Fruit fly (Drosophila melanogaster) whole organism, embryonic: ENCODE results near the gene CG6126.
A peak's percentile ranks its signal among the peaks of the same experiment; 100 is the strongest.

Experiments
- Bgb ChIP-seq: fragments of 200-800 bp; sonication (Bioruptor generic); IDR thresholded peaks from 2 replicates; pipeline ENCODE4 v1.3.6; 2022; ENCODE audit warnings: missing biosample characterization, missing genetic modification characterization; ENCODE audit not compliant: partially characterized antibody
- CG10462 ChIP-seq: fragments of 200-800 bp; sonication (Bioruptor generic); optimal IDR thresholded peaks from 2 replicates; lab custom pipeline; 2016; ENCODE audit warnings: missing biosample characterization, missing genetic modification characterization
- CG10543 ChIP-seq: fragments of 200-800 bp; sonication (Bioruptor generic); optimal IDR thresholded peaks from 3 replicates; lab custom pipeline; 2017; ENCODE audit warnings: missing biosample characterization, mild to moderate bottlenecking, missing genetic modification characterization, moderate library complexity
- CG10565 ChIP-seq: fragments of 200-800 bp; sonication (Bioruptor generic); optimal IDR thresholded peaks from 3 replicates; lab custom pipeline; 2016; ENCODE audit warnings: missing biosample characterization, mild to moderate bottlenecking, missing genetic modification characterization
- CG11504 ChIP-seq: fragments of 200-800 bp; sonication (Bioruptor generic); optimal IDR thresholded peaks from 3 replicates; lab custom pipeline; 2019; ENCODE audit warnings: missing biosample characterization, mild to moderate bottlenecking, missing genetic modification characterization, moderate library complexity
- CG11696 ChIP-seq: fragments of 200-800 bp; sonication (Bioruptor generic); IDR thresholded peaks from 2 replicates; pipeline ENCODE4 v1.3.6; 2022; ENCODE audit warnings: missing biosample characterization, missing genetic modification characterization
- CG12071 ChIP-seq: fragments of 200-800 bp; sonication (Bioruptor generic); optimal IDR thresholded peaks from 3 replicates; lab custom pipeline; 2018; ENCODE audit warnings: missing biosample characterization, mild to moderate bottlenecking, missing genetic modification characterization
- CG12104 ChIP-seq: fragments of 200-800 bp; sonication (Bioruptor generic); optimal IDR thresholded peaks from 3 replicates; lab custom pipeline; 2016; ENCODE audit warnings: missing biosample characterization, missing genetic modification characterization
- CG12155 ChIP-seq: fragments of 200-800 bp; sonication (Bioruptor generic); optimal IDR thresholded peaks from 3 replicates; lab custom pipeline; 2016; ENCODE audit warnings: missing biosample characterization, missing genetic modification characterization
- CG12299 ChIP-seq: fragments of 200-800 bp; sonication (Bioruptor generic); optimal IDR thresholded peaks from 2 replicates; lab custom pipeline; 2018; ENCODE audit warnings: missing biosample characterization, mild to moderate bottlenecking, missing genetic modification characterization
- CG13775 ChIP-seq: fragments of 200-800 bp; sonication (Bioruptor generic); optimal IDR thresholded peaks from 3 replicates; lab custom pipeline; 2017; ENCODE audit warnings: missing biosample characterization, mild to moderate bottlenecking, missing genetic modification characterization
- CG13894 ChIP-seq: fragments of 200-800 bp; sonication (Bioruptor generic); optimal IDR thresholded peaks from 3 replicates; lab custom pipeline; 2018; ENCODE audit warnings: missing biosample characterization, mild to moderate bottlenecking, missing genetic modification characterization, moderate library complexity
- CG14014 ChIP-seq: fragments of 200-800 bp; sonication (Bioruptor generic); IDR thresholded peaks from 2 replicates; pipeline ENCODE4 v1.3.6; 2022; ENCODE audit warnings: missing biosample characterization, missing genetic modification characterization
- CG15601 ChIP-seq: fragments of 200-800 bp; sonication (Bioruptor generic); optimal IDR thresholded peaks from 3 replicates; lab custom pipeline; 2019; ENCODE audit warnings: missing biosample characterization, mild to moderate bottlenecking, missing genetic modification characterization, moderate library complexity
- CG17612 ChIP-seq: fragments of 200-800 bp; sonication (Bioruptor generic); IDR thresholded peaks from 2 replicates; pipeline ENCODE4 v1.3.6; 2022; ENCODE audit warnings: missing biosample characterization, missing genetic modification characterization
- CG17829 ChIP-seq: fragments of 200-800 bp; optimal IDR thresholded peaks from 2 replicates; lab custom pipeline; 2019; ENCODE audit warnings: missing biosample characterization, mild to moderate bottlenecking, missing genetic modification characterization, moderate library complexity
- CG18476 ChIP-seq: fragments of 200-800 bp; sonication (Bioruptor generic); optimal IDR thresholded peaks from 2 replicates; lab custom pipeline; 2016; ENCODE audit warnings: missing biosample characterization, mild to moderate bottlenecking, missing genetic modification characterization
- CG2678 ChIP-seq: fragments of 200-800 bp; sonication (Bioruptor generic); optimal IDR thresholded peaks from 3 replicates; lab custom pipeline; 2019; ENCODE audit warnings: missing biosample characterization, mild to moderate bottlenecking, missing genetic modification characterization, moderate library complexity
- CG30431 ChIP-seq: fragments of 200-800 bp; sonication (Bioruptor generic); optimal IDR thresholded peaks from 2 replicates; lab custom pipeline; 2017; ENCODE audit warnings: missing biosample characterization, missing genetic modification characterization
- CG3065 ChIP-seq: fragments of 200-800 bp; sonication (Bioruptor generic); optimal IDR thresholded peaks from 2 replicates; lab custom pipeline; 2016; ENCODE audit warnings: missing biosample characterization, missing genetic modification characterization
- CG32532 ChIP-seq: fragments of 200-800 bp; sonication (Bioruptor generic); IDR thresholded peaks from 2 replicates; pipeline ENCODE4 v1.3.6; 2022; ENCODE audit warnings: missing biosample characterization, missing genetic modification characterization
- CG34224 ChIP-seq: fragments of 200-800 bp; sonication (Bioruptor generic); IDR thresholded peaks from 3 replicates; pipeline ENCODE4 v1.3.6; 2022; ENCODE audit warnings: missing biosample characterization, missing genetic modification characterization; ENCODE audit not compliant: partially characterized antibody
- CG34376 ChIP-seq: fragments of 200-800 bp; sonication (Bioruptor generic); optimal IDR thresholded peaks from 2 replicates; lab custom pipeline; 2018; ENCODE audit warnings: missing biosample characterization, mild to moderate bottlenecking, missing genetic modification characterization
- CG3847 ChIP-seq: fragments of 200-800 bp; sonication (Bioruptor generic); IDR thresholded peaks from 2 replicates; pipeline ENCODE4 v1.3.6; 2022; ENCODE audit warnings: missing biosample characterization, missing genetic modification characterization
- CG42726 ChIP-seq: fragments of 200-800 bp; sonication (Bioruptor generic); IDR thresholded peaks from 2 replicates; pipeline ENCODE4 v1.3.6; 2022; ENCODE audit warnings: missing biosample characterization, missing genetic modification characterization; ENCODE audit not compliant: partially characterized antibody
- CG6254 ChIP-seq: fragments of 200-800 bp; sonication (Bioruptor generic); optimal IDR thresholded peaks from 3 replicates; lab custom pipeline; 2017; ENCODE audit warnings: mild to moderate bottlenecking, missing biosample characterization, missing genetic modification reagents, missing genetic modification characterization
- CG9727 ChIP-seq: fragments of 200-800 bp; sonication (Bioruptor generic); optimal IDR thresholded peaks from 3 replicates; lab custom pipeline; 2017; ENCODE audit warnings: missing biosample characterization, mild to moderate bottlenecking, missing genetic modification characterization
- Chrac-16 ChIP-seq: fragments of 200-800 bp; sonication (Bioruptor generic); optimal IDR thresholded peaks from 3 replicates; lab custom pipeline; 2016; ENCODE audit warnings: missing biosample characterization, missing genetic modification characterization
- D19A ChIP-seq: fragments of 200-800 bp; optimal IDR thresholded peaks from 3 replicates; lab custom pipeline; 2019; ENCODE audit warnings: missing biosample characterization, mild to moderate bottlenecking, missing genetic modification characterization, moderate library complexity
- Drgx ChIP-seq: fragments of 200-800 bp; sonication (Bioruptor generic); IDR thresholded peaks from 2 replicates; pipeline ENCODE4 v1.3.6; 2022; ENCODE audit warnings: missing biosample characterization, missing genetic modification characterization
- Mad ChIP-seq: fragments of 200-800 bp; sonication (Bioruptor generic); optimal IDR thresholded peaks from 2 replicates; lab custom pipeline; 2016; ENCODE audit warnings: missing biosample characterization, missing genetic modification characterization
- NK7.1 ChIP-seq: fragments of 200-800 bp; sonication (Bioruptor generic); optimal IDR thresholded peaks from 3 replicates; lab custom pipeline; 2016; ENCODE audit warnings: missing biosample characterization, missing genetic modification characterization
- Nf-YB ChIP-seq: fragments of 200-800 bp; sonication (Bioruptor generic); optimal IDR thresholded peaks from 3 replicates; lab custom pipeline; 2019; ENCODE audit warnings: missing biosample characterization, mild to moderate bottlenecking, missing genetic modification characterization, moderate library complexity
- Oli ChIP-seq: fragments of 200-800 bp; sonication (Bioruptor generic); optimal IDR thresholded peaks from 2 replicates; lab custom pipeline; 2018; ENCODE audit warnings: missing biosample characterization, mild to moderate bottlenecking, missing genetic modification characterization, moderate library complexity
- Spps ChIP-seq: fragments of 200-800 bp; sonication (Bioruptor generic); optimal IDR thresholded peaks from 2 replicates; lab custom pipeline; 2018; ENCODE audit warnings: missing biosample characterization, mild to moderate bottlenecking, missing genetic modification characterization
- Trl ChIP-seq, 3 experiments: fragments of >200 bp in 2 of 3; fragments of 200-800 bp in 1 of 3; sonication (Bioruptor generic) in 1 of 3; optimal IDR thresholded peaks; 2 replicates in 1 of 3; 3 replicates in 2 of 3; lab custom pipeline; 2016 to 2017; ENCODE audit warnings: missing biosample characterization in 1 of 3, missing genetic modification characterization in 1 of 3
- chinmo ChIP-seq: fragments of 200-800 bp; sonication (Bioruptor generic); IDR thresholded peaks from 4 replicates; pipeline ENCODE4 v1.3.6; 2022; ENCODE audit warnings: missing biosample characterization, missing genetic modification characterization; ENCODE audit not compliant: partially characterized antibody
- corto ChIP-seq: fragments of 200-800 bp; sonication (Bioruptor generic); optimal IDR thresholded peaks from 2 replicates; lab custom pipeline; 2016; ENCODE audit warnings: missing biosample characterization, mild to moderate bottlenecking, missing genetic modification characterization, moderate library complexity
- dpn ChIP-seq, 2 experiments: fragments of 200-800 bp; sonication (Bioruptor generic); optimal IDR thresholded peaks; 3 replicates each; lab custom pipeline; 2016; ENCODE audit warnings: missing biosample characterization in 2 of 2, missing genetic modification characterization in 2 of 2
- fru ChIP-seq: fragments of >200 bp; optimal IDR thresholded peaks from 2 replicates; lab custom pipeline; 2017
- gem ChIP-seq: fragments of 200-800 bp; sonication (Bioruptor generic); optimal IDR thresholded peaks from 2 replicates; lab custom pipeline; 2019; ENCODE audit warnings: missing biosample characterization, mild to moderate bottlenecking, missing genetic modification characterization, moderate library complexity
- h ChIP-seq: fragments of >200 bp; optimal IDR thresholded peaks from 2 replicates; lab custom pipeline; 2017
- hkb ChIP-seq, 2 experiments: fragments of 200-800 bp in 1 of 2; fragments of >200 bp in 1 of 2; sonication (Bioruptor generic) in 1 of 2; IDR thresholded peaks in 1 of 2; optimal IDR thresholded peaks in 1 of 2; 2 replicates each; pipeline versions ENCODE4 v1.3.6 to Lab custom; 2017 to 2022; ENCODE audit warnings: missing biosample characterization in 1 of 2, missing genetic modification characterization in 1 of 2
- pnt ChIP-seq: fragments of 200-800 bp; sonication (Bioruptor generic); optimal IDR thresholded peaks from 3 replicates; lab custom pipeline; 2016; ENCODE audit warnings: missing biosample characterization, missing genetic modification characterization
- sens ChIP-seq: fragments of 200-800 bp; sonication (Bioruptor generic); peaks from one replicate; lab custom pipeline; 2016; ENCODE audit warnings: missing biosample characterization, missing genetic modification characterization
- sisA ChIP-seq: fragments of 200-800 bp; sonication (Bioruptor generic); IDR thresholded peaks from 2 replicates; pipeline ENCODE4 v1.3.6; 2022; ENCODE audit warnings: missing biosample characterization, missing genetic modification characterization
- vfl ChIP-seq: fragments of 200-800 bp; sonication (Bioruptor generic); optimal IDR thresholded peaks from 2 replicates; lab custom pipeline; 2016; ENCODE audit warnings: missing biosample characterization, missing genetic modification characterization
- zen ChIP-seq: fragments of 200-800 bp; sonication (Bioruptor generic); optimal IDR thresholded peaks from 3 replicates; lab custom pipeline; 2018; ENCODE audit warnings: missing biosample characterization, mild to moderate bottlenecking, missing genetic modification characterization, moderate library complexity

CG6126 gene

dm6 chr3R:16208924-16209713 is 6.2 kb upstream of the CG6126 start (continued):
- TF ChIP-seq CG13894 (tag; lab: Kevin White, UChicago), result peak; percentile 92
- TF ChIP-seq CG6254 (GFP tag; lab: Kevin White, UChicago), result peak; percentile 8
- TF ChIP-seq CG12071 (GFP tag; lab: Kevin White, UChicago), result peak; percentile 4
- TF ChIP-seq CG2678 (tag; lab: Kevin White, UChicago), result peak; percentile 71
- TF ChIP-seq h (lab: Kevin White, UChicago), result no peak
- 0 out of 2 replicates have a peak, but pooled peaks have one; percentile 4 for TF ChIP-seq CG42726 (GFP tag; lab: Robert Waterston, UW)
- peak; percentile 2 for TF ChIP-seq CG15601 (tag; lab: Kevin White, UChicago)
- TF ChIP-seq D19A (tag; lab: Kevin White, UChicago), result peak; percentile 92
- no peak for TF ChIP-seq CG12299 (tag; lab: Kevin White, UChicago)
- 0 out of 2 replicates have a peak, but pooled peaks have one; percentile 11 for TF ChIP-seq CG3847 (GFP tag; lab: Robert Waterston, UW)
- TF ChIP-seq CG3065 (GFP tag; lab: Kevin White, UChicago), result no peak
- TF ChIP-seq gem (tag; lab: Kevin White, UChicago), result peak; percentile 81
- peak; percentile 34 for TF ChIP-seq CG30431
- TF ChIP-seq CG34376 (GFP tag; lab: Kevin White, UChicago), result no peak
- TF ChIP-seq zen (tag; lab: Kevin White, UChicago), result no peak
- TF ChIP-seq CG17829, result peak; percentile 58
- TF ChIP-seq Mad (GFP tag; lab: Kevin White, UChicago), result no peak
- peak; percentile 35; the same call in 1 of the 2 replicates for TF ChIP-seq Bgb
- no peak for TF ChIP-seq Drgx
- TF ChIP-seq fru, result no peak
- peak; percentile 17 for TF ChIP-seq Chrac-16 (GFP tag; lab: Kevin White, UChicago)
- no peak for TF ChIP-seq CG17612 (GFP tag; lab: Robert Waterston, UW)
- TF ChIP-seq CG9727 (GFP tag; lab: Kevin White, UChicago), result peak; percentile 83
- no peak for TF ChIP-seq CG12155 (GFP tag; lab: Kevin White, UChicago)
- TF ChIP-seq sisA (GFP tag; lab: Robert Waterston, UW), result peak; percentile 3; the same call in 1 of the 2 replicates
- TF ChIP-seq CG12104, result peak; percentile 8
- TF ChIP-seq Trl (optimal IDR thresholded peaks at IDR 0.05; lab: Kevin White, UChicago), result no peak
- no peak for TF ChIP-seq Trl (GFP tag; optimal IDR thresholded peaks at IDR 0.05; lab: Kevin White, UChicago)
- TF ChIP-seq CG14014 (GFP tag; lab: Robert Waterston, UW), result peak; percentile 53; the same call in 1 of the 2 replicates
- TF ChIP-seq NK7.1, result no peak
- TF ChIP-seq CG11696 (GFP tag; lab: Robert Waterston, UW), result peak; percentile 37; the same call in 1 of the 2 replicates
- no peak for TF ChIP-seq hkb (optimal IDR thresholded peaks at IDR 0.05; lab: Kevin White, UChicago)
- TF ChIP-seq hkb (GFP tag; IDR thresholded peaks at IDR 0.05; lab: Robert Waterston, UW), result 0 out of 2 replicates have a peak, but pooled peaks have one; percentile 24
- TF ChIP-seq CG10565 (GFP tag; lab: Kevin White, UChicago), result no peak
- peak; percentile 17 for TF ChIP-seq Nf-YB (GFP tag; lab: Kevin White, UChicago)
- no peak for TF ChIP-seq CG18476 (GFP tag; lab: Kevin White, UChicago)
- TF ChIP-seq vfl, result no peak
- TF ChIP-seq Oli, result peak; percentile 53
- peak in 1 of 2 experiments; percentile 39 for TF ChIP-seq dpn (GFP tag; optimal IDR thresholded peaks at IDR 0.05; lab: Kevin White, UChicago)
- no peak for TF ChIP-seq corto (GFP tag; lab: Kevin White, UChicago)
- TF ChIP-seq CG11504 (tag; lab: Kevin White, UChicago), result peak; percentile 63
- TF ChIP-seq pnt, result no peak
- no peak for TF ChIP-seq CG34224 (GFP tag; lab: Robert Waterston, UW)
- TF ChIP-seq CG13775 (GFP tag; lab: Kevin White, UChicago), result peak; percentile 76
- no peak for TF ChIP-seq CG10462 (GFP tag; lab: Kevin White, UChicago)
- peak; percentile 83 for TF ChIP-seq CG10543
- peak; percentile 51 for TF ChIP-seq Spps (tag; lab: Kevin White, UChicago)
- TF ChIP-seq sens, result peak; percentile 74
- peak; percentile 84; the same call in 2 of the 4 replicates for TF ChIP-seq chinmo (GFP tag; lab: Robert Waterston, UW)
- TF ChIP-seq CG32532 (GFP tag; lab: Robert Waterston, UW), result peak; percentile 57; the same call in 1 of the 2 replicates
